Worm (Caenorhabditis elegans): ENCODE data around the gene H03G16.1.

H03G16.1 gene

DNA sequence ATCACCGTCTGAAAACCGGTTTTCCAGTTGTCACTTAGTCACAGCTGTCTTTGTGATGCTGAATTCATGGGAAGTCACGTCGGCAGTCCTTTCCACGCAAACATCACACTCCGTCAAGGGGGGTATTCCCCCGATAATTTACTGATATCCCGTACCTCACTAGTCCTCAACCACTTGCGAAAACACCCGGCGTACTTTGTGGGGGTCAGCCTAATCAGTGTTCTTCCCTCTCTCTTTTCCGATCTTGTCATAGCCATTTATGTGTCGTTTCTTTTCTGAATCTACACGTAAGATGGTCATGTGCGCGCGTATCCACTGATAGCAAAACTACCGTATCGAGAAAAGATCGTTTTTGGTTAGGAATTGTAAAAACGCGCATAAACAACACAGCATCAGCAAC lies 25.7 kb downstream of the H03G16.1 start (continued):
- no peak for TF ChIP-seq php-3 (GFP tag; IDR thresholded peaks at IDR 0.05)
- TF ChIP-seq lin-13 (GFP tag; optimal IDR thresholded peaks at IDR 0.05), result no peak
- TF ChIP-seq unc-62 (GFP tag; optimal IDR thresholded peaks at IDR 0.05 in 1 of 2), result peak in 1 of 2 experiments; percentile 59
- TF ChIP-seq unc-62 (tag; optimal IDR thresholded peaks at IDR 0.05), result no peak
- no peak for TF ChIP-seq vab-7 (GFP tag; IDR thresholded peaks at IDR 0.05)
- TF ChIP-seq zfp-3 (GFP tag; conservative IDR thresholded peaks at IDR 0.05), result no peak
- TF ChIP-seq nhr-76 (tag; optimal IDR thresholded peaks at IDR 0.05), result no peak
- TF ChIP-seq D1046.2 (GFP tag; IDR thresholded peaks at IDR 0.05), result no peak

DNA sequence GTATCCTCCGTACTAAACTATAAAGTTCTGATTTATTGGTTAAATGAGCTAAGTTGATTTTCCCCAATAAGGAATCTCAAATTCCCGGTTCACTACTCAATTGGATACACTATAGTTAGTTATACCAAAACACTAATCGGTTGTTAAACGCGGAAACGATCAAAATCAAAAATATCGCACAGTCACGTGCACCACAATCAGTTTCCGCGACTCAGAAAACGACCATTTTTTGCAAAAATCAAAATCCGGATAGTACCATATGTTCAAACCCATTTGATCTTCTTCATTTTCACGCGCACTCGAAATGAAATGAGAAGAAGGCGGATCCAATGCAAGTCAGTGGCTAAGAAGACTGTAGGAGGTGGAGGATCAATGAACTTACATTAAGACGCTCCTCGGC lies 27.8 kb downstream of the H03G16.1 start:
- TF ChIP-seq snpc-1.2 (GFP tag; IDR thresholded peaks at IDR 0.05) (no peak), ceh-28 (tag; optimal IDR thresholded peaks at IDR 0.05) (no peak), nhr-41 (GFP tag; IDR thresholded peaks at IDR 0.05) (no peak), mdt-29 (GFP tag; IDR thresholded peaks at IDR 0.05) (no peak), hlh-11 (tag; optimal IDR thresholded peaks at IDR 0.05) (peak; percentile 31), attf-4 (tag; optimal IDR thresholded peaks at IDR 0.05) (no peak), mdl-1 (tag; optimal IDR thresholded peaks at IDR 0.05) (peak in 1 of 2 experiments; percentile 66), ces-1 (GFP tag; optimal IDR thresholded peaks at IDR 0.05) (no peak), nhr-25 (tag; optimal IDR thresholded peaks at IDR 0.05; ENCODE audit: borderline replicate concordance, insufficient read depth) (no peak), pqm-1 (tag; optimal IDR thresholded peaks at IDR 0.05) (no peak), nhr-28 (tag; optimal IDR thresholded peaks at IDR 0.05) (peak; percentile 59), nhr-102 (tag; optimal IDR thresholded peaks at IDR 0.05) (no peak), madf-5 (GFP tag; IDR thresholded peaks at IDR 0.05) (no peak), hmg-1.1 (GFP tag; IDR thresholded peaks at IDR 0.05) (no peak), R02D3.7 (tag; optimal IDR thresholded peaks at IDR 0.05) (no peak), hlh-30 (tag; optimal IDR thresholded peaks at IDR 0.05; ENCODE audit: insufficient read depth) (peak; percentile 30), cey-2 (tag; optimal IDR thresholded peaks at IDR 0.05; ENCODE audit: borderline replicate concordance, insufficient read depth) (no peak), fkh-10 (GFP tag; optimal IDR thresholded peaks at IDR 0.05) (no peak), ceh-44 (GFP tag; IDR thresholded peaks at IDR 0.05) (no peak), zip-2 (tag; optimal IDR thresholded peaks at IDR 0.05) (no peak)

DNA sequence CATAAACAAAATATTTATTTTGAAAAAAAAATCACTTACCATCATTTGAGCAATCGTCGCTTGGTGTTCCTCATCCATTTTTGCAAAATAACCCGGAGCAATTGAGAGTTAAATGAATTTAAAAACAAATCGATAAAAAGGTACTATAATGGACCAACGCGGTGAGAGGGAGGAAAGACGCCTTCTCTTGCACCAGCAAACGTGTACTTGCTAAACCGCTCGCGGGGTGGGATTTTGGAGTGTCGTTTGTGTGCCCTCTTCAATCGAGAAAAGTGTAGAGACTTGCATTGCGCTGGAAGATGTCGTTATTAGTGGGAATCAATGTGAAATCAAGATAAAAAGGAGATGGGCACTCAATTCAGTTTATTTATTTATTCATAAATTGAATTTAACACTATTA lies 30.1 kb downstream of the H03G16.1 start, which contains the start of gene H40L08.1:
TSS of gene H40L08.1 (minus strand) at position 292 of the 400 bp plus-strand sequence.
- TF ChIP-seq zip-11 (GFP tag; IDR thresholded peaks at IDR 0.05) (no peak), dpl-1 (GFP tag; optimal IDR thresholded peaks at IDR 0.05) (no peak), T20F7.1 (GFP tag; optimal IDR thresholded peaks at IDR 0.05) (peak; percentile 94), mep-1 (tag; optimal IDR thresholded peaks at IDR 0.05) (no peak), ama-1 (optimal IDR thresholded peaks at IDR 0.05) (no peak), nhr-77 (tag; optimal IDR thresholded peaks at IDR 0.05) (no peak), arid-1 (GFP tag; conservative IDR thresholded peaks at IDR 0.05) (no peak), aha-1 (tag) (peak; percentile 36), skn-1 (tag; optimal IDR thresholded peaks at IDR 0.05) (no peak), ZK546.5 (tag; optimal IDR thresholded peaks at IDR 0.05) (no peak), mes-2 (tag; optimal IDR thresholded peaks at IDR 0.05; ENCODE audit: poor library complexity, severe bottlenecking) (peak; percentile 56), lin-15B (tag; optimal IDR thresholded peaks at IDR 0.05) (no peak), madf-5 (GFP tag; IDR thresholded peaks at IDR 0.05) (no peak), dve-1 (tag; optimal IDR thresholded peaks at IDR 0.05; ENCODE audit: insufficient read depth) (peak; percentile 37), lsy-2 (tag; optimal IDR thresholded peaks at IDR 0.05) (peak in 1 of 2 experiments; percentile 42), ztf-7 (tag; optimal IDR thresholded peaks at IDR 0.05) (no peak), tag-97 (GFP tag; IDR thresholded peaks at IDR 0.05) (no peak), ces-1 (GFP tag; optimal IDR thresholded peaks at IDR 0.05) (no peak), rbr-2 (tag; optimal IDR thresholded peaks at IDR 0.05) (peak; percentile 3), sdz-12 (GFP tag; optimal IDR thresholded peaks at IDR 0.05) (no peak)

Data from whole organism, L4 larva.